Worm (Caenorhabditis elegans) whole organism, L1 larva: ENCODE results near the gene cisd-3.2.

Experiments
- F16B12.6 ChIP-seq: fragments of 150-350 bp; optimal IDR thresholded peaks from 2 replicates; lab custom pipeline; 2014; ENCODE audit warnings: missing biosample characterization, missing genetic modification characterization
- alr-1 ChIP-seq: fragments of 200-800 bp; sonication (Bioruptor generic); optimal IDR thresholded peaks from 2 replicates; lab custom pipeline; 2018; ENCODE audit warnings: borderline replicate concordance, mild to moderate bottlenecking, missing genetic modification characterization, missing compliant biosample characterization
- blmp-1 ChIP-seq: fragments of 150-350 bp; optimal IDR thresholded peaks from 2 replicates; lab custom pipeline; 2014; ENCODE audit warnings: missing biosample characterization, missing genetic modification characterization
- ceh-63 ChIP-seq: fragments of 200-800 bp; sonication (Bioruptor generic); optimal IDR thresholded peaks from 2 replicates; lab custom pipeline; 2018; ENCODE audit warnings: mild to moderate bottlenecking, missing genetic modification characterization, missing compliant biosample characterization
- ceh-90 ChIP-seq: sonication (generic microtip); optimal IDR thresholded peaks from 2 replicates; lab custom pipeline; 2016; ENCODE audit warnings: missing genetic modification characterization, missing compliant biosample characterization
- dpl-1 ChIP-seq, 3 experiments: fragments of 150-350 bp in 2 of 3; sonication (generic microtip) in 1 of 3; optimal IDR thresholded peaks; 2 replicates each; lab custom pipeline; 2014 to 2017; ENCODE audit warnings: missing biosample characterization in 3 of 3, missing genetic modification characterization in 3 of 3, missing genetic modification reagents in 3 of 3
- efl-1 ChIP-seq, 4 experiments: fragments of 150-350 bp; optimal IDR thresholded peaks in 3 of 4; peaks in 1 of 4; 1 replicate in 1 of 4; 2 replicates in 3 of 4; lab custom pipeline; 2014; ENCODE audit warnings: missing biosample characterization in 2 of 4, missing genetic modification characterization in 2 of 4, missing genetic modification reagents in 2 of 4
- efl-3 ChIP-seq: fragments of 200-800 bp; sonication (Bioruptor generic); optimal IDR thresholded peaks from 2 replicates; lab custom pipeline; 2018; ENCODE audit warnings: mild to moderate bottlenecking, missing genetic modification characterization, missing compliant biosample characterization
- egl-13 ChIP-seq: sonication (generic microtip); optimal IDR thresholded peaks from 2 replicates; lab custom pipeline; 2016; ENCODE audit warnings: missing genotype, missing genetic modification reagents, missing genetic modification characterization, missing compliant biosample characterization
- egl-27 ChIP-seq, 2 experiments: fragments of 150-350 bp in 1 of 2; sonication (generic microtip); optimal IDR thresholded peaks; 3 replicates each; lab custom pipeline; 2017 to 2018; ENCODE audit warnings: missing biosample characterization in 2 of 2, missing genetic modification characterization in 2 of 2, missing genetic modification reagents in 2 of 2
- elt-3 ChIP-seq, 6 experiments: fragments of 150-350 bp in 1 of 6; sonication (generic microtip); optimal IDR thresholded peaks; 2 replicates each; lab custom pipeline; 2017 to 2018; ENCODE audit warnings: missing biosample characterization in 6 of 6, missing genetic modification characterization in 6 of 6, inconsistent platforms in 1 of 6
- ets-5 ChIP-seq: fragments of 200-800 bp; sonication (Bioruptor generic); IDR thresholded peaks from 2 replicates; pipeline ENCODE4 v1.3.6; 2022; ENCODE audit warnings: missing genetic modification characterization, missing compliant biosample characterization
- fkh-10 ChIP-seq: sonication (generic microtip); optimal IDR thresholded peaks from 2 replicates; lab custom pipeline; 2017; ENCODE audit warnings: missing biosample characterization, missing genetic modification reagents, missing genetic modification characterization
- fkh-8 ChIP-seq: sonication (generic microtip); optimal IDR thresholded peaks from 2 replicates; lab custom pipeline; 2016; ENCODE audit warnings: mild to moderate bottlenecking, missing genetic modification characterization, missing compliant biosample characterization
- hlh-4 ChIP-seq: sonication (generic microtip); optimal IDR thresholded peaks from 2 replicates; lab custom pipeline; 2016; ENCODE audit warnings: mild to moderate bottlenecking, missing genetic modification characterization, missing compliant biosample characterization
- hpl-2 ChIP-seq: fragments of 150-350 bp; optimal IDR thresholded peaks from 2 replicates; lab custom pipeline; 2014; ENCODE audit warnings: missing biosample characterization, missing genetic modification reagents, missing genetic modification characterization
- isw-1 ChIP-seq: fragments of 200-800 bp; sonication (Bioruptor generic); IDR thresholded peaks from 2 replicates; pipeline ENCODE4 v1.3.6; 2022; ENCODE audit warnings: missing genetic modification characterization, missing compliant biosample characterization
- jun-1 ChIP-seq: fragments of 150-350 bp; optimal IDR thresholded peaks from 2 replicates; lab custom pipeline; 2014; ENCODE audit warnings: missing biosample characterization, missing genetic modification reagents, missing genetic modification characterization
- lin-13 ChIP-seq: fragments of 150-350 bp; optimal IDR thresholded peaks from 2 replicates; lab custom pipeline; 2014; ENCODE audit warnings: missing biosample characterization, missing genetic modification reagents, missing genetic modification characterization
- lin-15B ChIP-seq: fragments of 150-350 bp; sonication (generic microtip); optimal IDR thresholded peaks from 3 replicates; lab custom pipeline; 2014; ENCODE audit warnings: missing biosample characterization, missing genetic modification characterization
- lin-35 ChIP-seq, 2 experiments: fragments of 150-350 bp; optimal IDR thresholded peaks; 2 replicates each; lab custom pipeline; 2014; ENCODE audit warnings: missing biosample characterization in 2 of 2, missing genetic modification characterization in 2 of 2, missing genetic modification reagents in 2 of 2
- lin-39 ChIP-seq: fragments of 150-350 bp; optimal IDR thresholded peaks from 2 replicates; lab custom pipeline; 2014; ENCODE audit warnings: missing biosample characterization, missing genetic modification reagents, missing genetic modification characterization
- mdl-1 ChIP-seq, 2 experiments: fragments of 150-350 bp; optimal IDR thresholded peaks; 2 replicates each; lab custom pipeline; 2014 to 2017; ENCODE audit warnings: missing biosample characterization in 2 of 2, missing genetic modification characterization in 2 of 2, inconsistent platforms in 1 of 2
- mef-2 ChIP-seq: fragments of 150-350 bp; optimal IDR thresholded peaks from 2 replicates; lab custom pipeline; 2014; ENCODE audit warnings: missing biosample characterization, missing genetic modification characterization
- nhr-28 ChIP-seq: fragments of 150-350 bp; optimal IDR thresholded peaks from 2 replicates; lab custom pipeline; 2014; ENCODE audit warnings: missing biosample characterization, missing genetic modification characterization
- nhr-47 ChIP-seq: sonication (generic microtip); optimal IDR thresholded peaks from 2 replicates; lab custom pipeline; 2016; ENCODE audit warnings: mild to moderate bottlenecking, missing genetic modification characterization, moderate library complexity, missing compliant biosample characterization
- nhr-71 ChIP-seq: sonication (generic microtip); optimal IDR thresholded peaks from 2 replicates; lab custom pipeline; 2016; ENCODE audit warnings: mild to moderate bottlenecking, missing genetic modification characterization, moderate library complexity, missing compliant biosample characterization
- nhr-76 ChIP-seq: sonication (generic microtip); optimal IDR thresholded peaks from 2 replicates; lab custom pipeline; 2017; ENCODE audit warnings: missing biosample characterization, missing genetic modification characterization
- nhr-77 ChIP-seq: fragments of 150-350 bp; optimal IDR thresholded peaks from 2 replicates; lab custom pipeline; 2014; ENCODE audit warnings: missing biosample characterization, missing genetic modification characterization
- nhr-85 ChIP-seq: sonication (generic microtip); peaks from one replicate; lab custom pipeline; 2016; ENCODE audit warnings: missing genetic modification characterization, inconsistent platforms, missing compliant biosample characterization
- nhr-90 ChIP-seq: sonication (generic microtip); optimal IDR thresholded peaks from 2 replicates; lab custom pipeline; 2016; ENCODE audit warnings: mild to moderate bottlenecking, missing genetic modification characterization, missing compliant biosample characterization; ENCODE audit not compliant: poor library complexity
- pqm-1 ChIP-seq: sonication (generic microtip); optimal IDR thresholded peaks from 3 replicates; lab custom pipeline; 2017; ENCODE audit warnings: missing biosample characterization, missing genetic modification characterization
- skn-1 ChIP-seq: fragments of 150-350 bp; optimal IDR thresholded peaks from 2 replicates; lab custom pipeline; 2014; ENCODE audit warnings: missing biosample characterization, missing genetic modification characterization
- snu-23 ChIP-seq: sonication (generic microtip); optimal IDR thresholded peaks from 2 replicates; lab custom pipeline; 2016; ENCODE audit warnings: missing genetic modification characterization, missing compliant biosample characterization
- swsn-7 ChIP-seq: sonication (generic microtip); optimal IDR thresholded peaks from 2 replicates; lab custom pipeline; 2016; ENCODE audit warnings: missing genetic modification characterization, missing compliant biosample characterization
- tbx-2 ChIP-seq: sonication (generic microtip); optimal IDR thresholded peaks from 2 replicates; lab custom pipeline; 2016; ENCODE audit warnings: missing genetic modification characterization, missing compliant biosample characterization
- tlp-1 ChIP-seq: fragments of 150-350 bp; optimal IDR thresholded peaks from 2 replicates; lab custom pipeline; 2014; ENCODE audit warnings: missing biosample characterization, missing genetic modification characterization
- unc-130 ChIP-seq: fragments of 150-350 bp; optimal IDR thresholded peaks from 2 replicates; lab custom pipeline; 2017; ENCODE audit warnings: missing biosample characterization, missing genetic modification characterization, inconsistent platforms
- unc-30 ChIP-seq: sonication (generic microtip); optimal IDR thresholded peaks from 2 replicates; lab custom pipeline; 2017; ENCODE audit warnings: missing biosample characterization, missing genetic modification characterization
- unc-62 ChIP-seq: fragments of 150-350 bp; optimal IDR thresholded peaks from 2 replicates; lab custom pipeline; 2014; ENCODE audit warnings: missing biosample characterization, missing genetic modification reagents, missing genetic modification characterization
- unc-86 ChIP-seq: sonication (generic microtip); optimal IDR thresholded peaks from 2 replicates; lab custom pipeline; 2016; ENCODE audit warnings: missing genetic modification characterization, missing compliant biosample characterization
- unc-98 ChIP-seq: fragments of 200-800 bp; sonication (Bioruptor generic); IDR thresholded peaks from 2 replicates; pipeline ENCODE4 v1.3.6; 2022; ENCODE audit warnings: missing genetic modification characterization, missing compliant biosample characterization
- vab-15 ChIP-seq: sonication (generic microtip); optimal IDR thresholded peaks from 2 replicates; lab custom pipeline; 2017; ENCODE audit warnings: missing genotype, mild to moderate bottlenecking, missing genetic modification characterization, missing compliant biosample characterization
- zip-4 ChIP-seq: fragments of 200-800 bp; sonication (Bioruptor generic); optimal IDR thresholded peaks from 2 replicates; lab custom pipeline; 2018; ENCODE audit warnings: mild to moderate bottlenecking, missing genetic modification characterization, moderate library complexity, missing compliant biosample characterization
- ztf-11 ChIP-seq, 2 experiments: sonication (generic microtip); optimal IDR thresholded peaks; 2 replicates each; lab custom pipeline; 2016 to 2017; ENCODE audit warnings: missing genetic modification characterization in 2 of 2, missing biosample characterization in 1 of 2, missing compliant biosample characterization in 1 of 2
- ztf-4 ChIP-seq: fragments of 150-350 bp; optimal IDR thresholded peaks from 2 replicates; lab custom pipeline; 2014; ENCODE audit warnings: missing biosample characterization, missing genetic modification characterization

The cisd-3.2 gene

DNA sequence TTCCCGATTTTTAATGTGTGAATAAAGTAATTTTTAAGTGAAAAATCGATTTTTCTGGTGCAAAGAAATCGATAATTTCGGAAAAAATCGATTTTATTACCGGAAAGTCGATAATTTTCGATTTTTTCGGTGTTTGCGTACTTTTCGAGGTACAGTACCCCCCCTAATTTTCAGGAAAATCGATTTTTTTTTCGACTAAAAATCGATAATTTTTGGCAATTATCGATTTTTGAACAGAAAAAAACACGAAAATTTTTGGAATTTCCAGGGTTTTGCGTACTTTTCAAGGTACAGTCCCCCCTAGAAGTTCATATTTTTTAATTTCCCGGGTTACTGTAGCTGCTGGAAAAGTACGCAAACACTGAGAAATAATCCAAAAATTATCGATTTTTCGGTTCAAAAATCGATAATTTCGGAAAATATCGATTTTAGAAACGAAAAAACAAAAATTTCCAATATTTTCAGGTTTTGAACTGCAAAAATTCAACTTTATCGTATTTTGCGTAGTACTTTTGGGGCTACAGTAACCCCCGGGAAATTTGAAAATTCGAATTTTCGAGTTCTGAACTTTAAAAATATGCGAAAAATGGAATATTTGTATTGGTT is 3.2 kb downstream of the cisd-3.2 start:
- no peak for TF ChIP-seq ztf-4 (tag; lab: Kevin White, UChicago)
- no peak for TF ChIP-seq F16B12.6
- TF ChIP-seq isw-1 = no peak
- no peak for TF ChIP-seq ets-5 (GFP tag; lab: Robert Waterston, UW)
- TF ChIP-seq efl-1 (optimal IDR thresholded peaks at IDR 0.05; lab: Kevin White, UChicago) = no peak
- TF ChIP-seq efl-1 (GFP tag; optimal IDR thresholded peaks at IDR 0.05 in 1 of 2; lab: Kevin White, UChicago) = no peak
- TF ChIP-seq alr-1 (tag; lab: Kevin White, UChicago) = no peak
- TF ChIP-seq mdl-1 (tag; optimal IDR thresholded peaks at IDR 0.05; lab: Kevin White, UChicago) = no peak
- TF ChIP-seq lin-39 (tag; lab: Kevin White, UChicago) = no peak
- no peak for TF ChIP-seq lin-15B (tag; lab: Kevin White, UChicago)

DNA sequence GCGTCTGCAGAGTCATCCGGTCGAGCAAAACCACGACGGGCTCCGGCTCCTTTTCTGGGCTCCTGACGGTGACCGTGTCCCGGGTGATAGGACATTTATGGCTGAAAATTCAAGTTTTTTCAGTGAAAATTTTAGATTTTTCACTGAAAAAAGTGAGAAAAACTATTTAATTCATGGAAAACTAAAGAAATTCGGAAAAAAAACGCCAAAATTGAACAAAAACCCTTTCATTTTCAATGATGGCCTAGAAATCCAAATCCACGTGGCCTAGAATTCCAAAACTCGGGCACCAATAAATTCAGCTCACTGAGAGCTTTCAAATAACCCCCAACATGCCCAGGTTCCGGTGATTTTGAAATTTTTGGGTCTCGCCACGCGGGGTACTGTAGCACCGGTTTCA is 14.1 kb downstream of the cisd-3.2 start, which contains the start of gene ddx-35:
Gene ddx-35 (minus strand): TSS at position 101 of the 400 bp plus-strand sequence.
- TF ChIP-seq unc-86 (no peak), fkh-8 (tag; lab: Kevin White, UChicago) (no peak), hpl-2 (GFP tag; lab: Kevin White, UChicago) (no peak), skn-1 (tag; lab: Kevin White, UChicago) (no peak), unc-98 (no peak), nhr-85 (tag; lab: Kevin White, UChicago) (no peak), lin-13 (GFP tag; lab: Kevin White, UChicago) (no peak), fkh-10 (GFP tag; lab: Kevin White, UChicago) (no peak), pqm-1 (tag; lab: Kevin White, UChicago) (no peak), mef-2 (tag; lab: Kevin White, UChicago) (no peak), elt-3 (tag; optimal IDR thresholded peaks at IDR 0.05; lab: Kevin White, UChicago) (no peak), nhr-28 (tag; lab: Kevin White, UChicago) (no peak), nhr-76 (tag; lab: Kevin White, UChicago) (no peak), isw-1 (no peak), zip-4 (GFP tag; lab: Kevin White, UChicago) (no peak)
- TF ChIP-seq, all 84 proteins: peak for 0

DNA sequence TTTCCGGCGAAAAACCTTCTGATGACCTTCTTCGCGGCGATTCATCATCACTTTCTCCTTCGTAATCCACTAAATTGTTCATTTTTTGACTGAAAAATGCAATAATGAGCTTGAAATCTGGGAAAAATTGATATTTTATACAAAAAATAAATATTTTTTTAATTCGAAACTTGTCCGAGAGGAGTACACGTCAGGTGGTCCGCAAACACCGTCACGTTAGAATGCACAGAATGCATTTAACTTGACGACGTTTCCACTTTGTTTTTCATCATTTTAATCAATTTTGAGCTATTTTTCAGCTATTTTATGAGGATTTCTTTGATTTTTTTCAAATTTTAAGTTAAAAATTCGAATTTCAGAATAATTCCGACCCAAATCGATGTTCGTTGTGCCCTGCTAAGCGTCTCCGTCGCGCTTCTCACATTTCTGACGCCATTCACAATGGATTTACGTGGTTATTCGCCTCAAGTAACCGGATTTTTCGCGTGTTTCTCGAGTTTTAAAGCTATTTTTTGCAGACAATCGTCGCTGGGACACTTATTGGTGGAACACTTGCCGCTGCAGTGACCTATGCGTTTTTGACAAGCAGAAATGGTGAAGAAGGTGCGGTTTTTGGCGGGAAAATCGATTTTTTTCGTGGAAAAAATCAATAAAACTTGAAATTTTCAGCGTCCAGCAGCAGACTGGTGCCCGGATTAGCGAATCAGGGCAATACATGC is 18.3 kb downstream of the cisd-3.2 start, which contains the start of the genes eelo-1 and Y67D2.2:
Gene eelo-1 (minus strand): TSS at position 89 of the 719 bp plus-strand sequence.
Gene Y67D2.2 (plus strand): TSS at position 360 of the 719 bp plus-strand sequence.
- peak; percentile 80 for TF ChIP-seq nhr-90 (tag; lab: Kevin White, UChicago)
- no peak for TF ChIP-seq efl-3 (GFP tag; lab: Kevin White, UChicago)
- no peak for TF ChIP-seq unc-30 (tag; lab: Kevin White, UChicago)
- TF ChIP-seq nhr-77 (tag; lab: Kevin White, UChicago) = no peak
- TF ChIP-seq jun-1 (tag; lab: Kevin White, UChicago) = no peak
- no peak for TF ChIP-seq alr-1 (tag; lab: Kevin White, UChicago)
- TF ChIP-seq nhr-47 = peak; percentile 83
- TF ChIP-seq swsn-7 (tag; lab: Kevin White, UChicago) = peak; percentile 79
- no peak for TF ChIP-seq ceh-63 (GFP tag; lab: Kevin White, UChicago)
- TF ChIP-seq nhr-76 (tag; lab: Kevin White, UChicago) = no peak
- peak; percentile 41 for TF ChIP-seq blmp-1
- TF ChIP-seq lin-35 (GFP tag; optimal IDR thresholded peaks at IDR 0.05; lab: Kevin White, UChicago) = peak; percentile 61 to 69
- peak; percentile 80 for TF ChIP-seq snu-23
- TF ChIP-seq unc-130 (tag; lab: Kevin White, UChicago) = peak; percentile 72
- TF ChIP-seq nhr-71 (tag; lab: Kevin White, UChicago) = no peak
- no peak for TF ChIP-seq egl-27 (tag; optimal IDR thresholded peaks at IDR 0.05; lab: Kevin White, UChicago)
- no peak for TF ChIP-seq unc-98
- TF ChIP-seq efl-1 (optimal IDR thresholded peaks at IDR 0.05; lab: Kevin White, UChicago) = peak; percentile 55 to 80
- TF ChIP-seq efl-1 (GFP tag; optimal IDR thresholded peaks at IDR 0.05 in 1 of 2; lab: Kevin White, UChicago) = peak; percentile 74 to 97
- TF ChIP-seq unc-62 (GFP tag; lab: Kevin White, UChicago) = no peak
- TF ChIP-seq dpl-1 (GFP tag; optimal IDR thresholded peaks at IDR 0.05; lab: Kevin White, UChicago) = peak; percentile 60 to 77 (median 73)
- TF ChIP-seq tlp-1 = no peak
- no peak for TF ChIP-seq vab-15 (tag; lab: Kevin White, UChicago)
- TF ChIP-seq fkh-10 (GFP tag; lab: Kevin White, UChicago) = no peak
- TF ChIP-seq skn-1 (tag; lab: Kevin White, UChicago) = peak; percentile 24
- TF ChIP-seq hlh-4 (tag; lab: Kevin White, UChicago) = no peak
- peak; percentile 74 for TF ChIP-seq tbx-2 (tag; lab: Kevin White, UChicago)
- TF ChIP-seq mef-2 (tag; lab: Kevin White, UChicago) = no peak
- peak; percentile 51 for TF ChIP-seq egl-13 (tag; lab: Kevin White, UChicago)
- peak in 1 of 2 experiments; percentile 65 for TF ChIP-seq ztf-11 (tag; optimal IDR thresholded peaks at IDR 0.05; lab: Kevin White, UChicago)
- peak; percentile 24 for TF ChIP-seq ceh-90
